Fruit fly (Drosophila melanogaster) whole organism, adult: Measurements from ENCODE around the gene SerRS-m.

Source experiments
- CG11617 ChIP-seq: fragments of 200-800 bp; sonication (Bioruptor generic); optimal IDR thresholded peaks from 2 replicates; lab custom pipeline; 2017; ENCODE audit warnings: mild to moderate bottlenecking, missing biosample characterization, missing genetic modification reagents, missing genetic modification characterization
- CG12768 ChIP-seq: fragments of 200-800 bp; sonication (Bioruptor generic); optimal IDR thresholded peaks from 2 replicates; lab custom pipeline; 2017; ENCODE audit warnings: missing biosample characterization, missing genetic modification characterization, mild to moderate bottlenecking, moderate library complexity, missing genetic modification reagents
- CG14711 ChIP-seq: fragments of 200-800 bp; sonication (Bioruptor generic); optimal IDR thresholded peaks from 2 replicates; lab custom pipeline; 2018; ENCODE audit warnings: missing biosample characterization, mild to moderate bottlenecking, missing genetic modification characterization, moderate library complexity
- CG1620 ChIP-seq: fragments of 200-800 bp; sonication (Bioruptor generic); optimal IDR thresholded peaks from 2 replicates; lab custom pipeline; 2016; ENCODE audit warnings: missing biosample characterization, missing genetic modification characterization
- CG33017 ChIP-seq: fragments of 200-800 bp; sonication (Bioruptor generic); optimal IDR thresholded peaks from 2 replicates; lab custom pipeline; 2018; ENCODE audit warnings: missing biosample characterization, mild to moderate bottlenecking, missing genetic modification characterization, moderate library complexity
- CG5204 ChIP-seq: fragments of 200-800 bp; sonication (Bioruptor generic); optimal IDR thresholded peaks from 2 replicates; lab custom pipeline; 2016; ENCODE audit warnings: missing biosample characterization, missing genetic modification characterization
- CG7045 ChIP-seq: fragments of 200-800 bp; sonication (Bioruptor generic); optimal IDR thresholded peaks from 2 replicates; lab custom pipeline; 2017; ENCODE audit warnings: missing biosample characterization, mild to moderate bottlenecking, missing genetic modification characterization
- CG7101 ChIP-seq: fragments of 200-800 bp; sonication (Bioruptor generic); optimal IDR thresholded peaks from 2 replicates; lab custom pipeline; 2018; ENCODE audit warnings: missing biosample characterization, mild to moderate bottlenecking, missing genetic modification characterization, moderate library complexity
- Clk ChIP-seq: fragments of 200-800 bp; sonication (Bioruptor generic); optimal IDR thresholded peaks from 2 replicates; lab custom pipeline; 2017; ENCODE audit warnings: missing biosample characterization, missing genetic modification characterization
- Crg-1 ChIP-seq: fragments of 200-800 bp; sonication (Bioruptor generic); optimal IDR thresholded peaks from 2 replicates; lab custom pipeline; 2016; ENCODE audit warnings: missing biosample characterization, missing genetic modification characterization
- Hr96 ChIP-seq: fragments of 200-800 bp; sonication (Bioruptor generic); optimal IDR thresholded peaks from 2 replicates; lab custom pipeline; 2016; ENCODE audit warnings: missing biosample characterization, missing genetic modification characterization
- Mnt ChIP-seq: fragments of 200-800 bp; sonication (Bioruptor generic); optimal IDR thresholded peaks from 2 replicates; lab custom pipeline; 2016; ENCODE audit warnings: missing biosample characterization, mild to moderate bottlenecking, missing genetic modification characterization
- bab1 ChIP-seq: fragments of 200-800 bp; sonication (Bioruptor generic); optimal IDR thresholded peaks from 3 replicates; lab custom pipeline; 2019; ENCODE audit warnings: missing biosample characterization, mild to moderate bottlenecking, missing genetic modification characterization, moderate library complexity
- cic ChIP-seq: fragments of 200-800 bp; sonication (Bioruptor generic); optimal IDR thresholded peaks from 2 replicates; lab custom pipeline; 2017; ENCODE audit warnings: missing biosample characterization, mild to moderate bottlenecking, missing genetic modification characterization, moderate library complexity
- cnc ChIP-seq, 2 experiments: fragments of >200 bp; optimal IDR thresholded peaks; 2 replicates each; lab custom pipeline; 2017
- kay ChIP-seq: fragments of 200-800 bp; sonication (Bioruptor generic); peaks from one replicate; lab custom pipeline; 2016; ENCODE audit warnings: missing biosample characterization, missing genetic modification characterization, borderline replicate concordance
- ovo ChIP-seq: fragments of 200-800 bp; sonication (Bioruptor generic); optimal IDR thresholded peaks from 2 replicates; lab custom pipeline; 2016; ENCODE audit warnings: missing biosample characterization, missing genetic modification characterization
- pad ChIP-seq: fragments of 200-800 bp; sonication (Bioruptor generic); optimal IDR thresholded peaks from 3 replicates; lab custom pipeline; 2017; ENCODE audit warnings: missing biosample characterization, missing genetic modification characterization, mild to moderate bottlenecking, moderate library complexity, missing genetic modification reagents
- tj ChIP-seq: fragments of 200-800 bp; sonication (Bioruptor generic); optimal IDR thresholded peaks from 3 replicates; lab custom pipeline; 2017; ENCODE audit warnings: missing biosample characterization, mild to moderate bottlenecking, missing genetic modification characterization, moderate library complexity
- toe ChIP-seq: fragments of 200-800 bp; sonication (Bioruptor generic); optimal IDR thresholded peaks from 2 replicates; lab custom pipeline; 2016; ENCODE audit warnings: missing biosample characterization, missing genetic modification characterization

The SerRS-m gene

dm6 chr3R:15320747-15321085 is 19.8 kb upstream of the SerRS-m start, which contains the start of gene ear:
TSS of gene ear (plus strand) at chr3R:15320756.
- TF ChIP-seq CG11617 (GFP tag; lab: Kevin White, UChicago) (no peak), cnc (optimal IDR thresholded peaks at IDR 0.05; lab: Kevin White, UChicago) (no peak), cic (no peak), Hr96 (GFP tag; lab: Kevin White, UChicago) (no peak), toe (GFP tag; lab: Kevin White, UChicago) (no peak), CG7101 (tag; lab: Kevin White, UChicago) (no peak), CG1620 (GFP tag; lab: Kevin White, UChicago) (no peak), tj (GFP tag; lab: Kevin White, UChicago) (no peak), bab1 (GFP tag; lab: Kevin White, UChicago) (no peak), CG33017 (no peak)

dm6 chr3R:15328083-15328779 is 12.2 kb upstream of the SerRS-m start, which contains the start of the genes CG6236 and ea:
TSS of gene CG6236 (minus strand) at chr3R:15328269.
TSS of gene ea (plus strand) at chr3R:15328729.
- TF ChIP-seq CG7045 (no peak), CG1620 (GFP tag; lab: Kevin White, UChicago) (no peak), CG12768 (GFP tag; lab: Kevin White, UChicago) (no peak), CG14711 (no peak), ovo (GFP tag; lab: Kevin White, UChicago) (peak; percentile 43), toe (GFP tag; lab: Kevin White, UChicago) (no peak)

dm6 chr3R:15330472-15330871 is 10.0 kb upstream of the SerRS-m start, which contains the start of gene mRpL9:
TSS of gene mRpL9 (plus strand) at chr3R:15330738.
- TF ChIP-seq tj (GFP tag; lab: Kevin White, UChicago): no peak
- no peak for TF ChIP-seq CG5204 (GFP tag; lab: Kevin White, UChicago)
- TF ChIP-seq bab1 (GFP tag; lab: Kevin White, UChicago): peak; percentile 30
- no peak for TF ChIP-seq CG33017
- peak; percentile 46 for TF ChIP-seq CG1620 (GFP tag; lab: Kevin White, UChicago)
- no peak for TF ChIP-seq toe (GFP tag; lab: Kevin White, UChicago)
- no peak for TF ChIP-seq cic
- no peak for TF ChIP-seq cnc (optimal IDR thresholded peaks at IDR 0.05; lab: Kevin White, UChicago)
- no peak for TF ChIP-seq CG7045
- peak; percentile 36 for TF ChIP-seq Mnt (GFP tag; lab: Kevin White, UChicago)
- TF ChIP-seq CG7101 (tag; lab: Kevin White, UChicago): peak; percentile 57
- no peak for TF ChIP-seq pad (GFP tag; lab: Kevin White, UChicago)
- TF ChIP-seq CG11617 (GFP tag; lab: Kevin White, UChicago): no peak
- no peak for TF ChIP-seq Hr96 (GFP tag; lab: Kevin White, UChicago)
- TF ChIP-seq kay: no peak
- no peak for TF ChIP-seq Crg-1
- TF ChIP-seq ovo (GFP tag; lab: Kevin White, UChicago): no peak
- TF ChIP-seq CG12768 (GFP tag; lab: Kevin White, UChicago): no peak
- no peak for TF ChIP-seq Clk (GFP tag; lab: Kevin White, UChicago)
- TF ChIP-seq CG14711: peak; percentile 43

dm6 chr3R:15332994-15333393 is 7.5 kb upstream of the SerRS-m start, which contains the start of the genes Fkbp39 and Cyfip:
TSS of gene Fkbp39 (minus strand) at chr3R:15333133.
TSS of gene Cyfip (plus strand) at chr3R:15333266.
- TF ChIP-seq cic: peak; percentile 51
- peak; percentile 60 for TF ChIP-seq Crg-1
- no peak for TF ChIP-seq ovo (GFP tag; lab: Kevin White, UChicago)
- peak; percentile 44 for TF ChIP-seq CG7101 (tag; lab: Kevin White, UChicago)
- peak; percentile 42 for TF ChIP-seq CG11617 (GFP tag; lab: Kevin White, UChicago)
- TF ChIP-seq toe (GFP tag; lab: Kevin White, UChicago): no peak
- TF ChIP-seq tj (GFP tag; lab: Kevin White, UChicago): no peak
- TF ChIP-seq CG5204 (GFP tag; lab: Kevin White, UChicago): no peak
- TF ChIP-seq CG12768 (GFP tag; lab: Kevin White, UChicago): no peak
- TF ChIP-seq CG33017: no peak
- peak; percentile 99 for TF ChIP-seq Mnt (GFP tag; lab: Kevin White, UChicago)
- peak; percentile 79 for TF ChIP-seq bab1 (GFP tag; lab: Kevin White, UChicago)
- TF ChIP-seq CG14711: peak; percentile 40
- TF ChIP-seq CG7045: no peak
- no peak for TF ChIP-seq Hr96 (GFP tag; lab: Kevin White, UChicago)
- no peak for TF ChIP-seq cnc (optimal IDR thresholded peaks at IDR 0.05; lab: Kevin White, UChicago)
- no peak for TF ChIP-seq Clk (GFP tag; lab: Kevin White, UChicago)
- peak; percentile 66 for TF ChIP-seq pad (GFP tag; lab: Kevin White, UChicago)
- TF ChIP-seq kay: no peak
- peak; percentile 65 for TF ChIP-seq CG1620 (GFP tag; lab: Kevin White, UChicago)

DNA sequence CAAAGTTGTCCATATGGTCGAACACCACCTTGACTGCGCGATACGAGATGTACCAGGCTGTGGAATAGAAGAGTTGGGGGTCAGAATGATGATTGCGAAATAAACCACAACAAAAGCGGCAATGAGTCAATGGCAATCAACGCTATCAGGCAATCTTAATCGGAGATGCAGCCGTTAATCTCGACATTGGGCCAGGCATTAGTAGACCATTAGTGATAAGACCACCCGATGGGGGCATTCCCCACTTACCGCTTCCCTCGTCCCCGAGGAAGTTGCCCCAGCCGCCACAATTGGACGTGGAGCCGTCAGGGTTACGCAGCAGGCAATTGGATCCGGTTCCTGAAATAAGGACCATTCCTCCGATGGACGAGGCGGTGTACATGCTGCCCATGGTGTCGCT is 1.4 kb upstream of the SerRS-m start:
- TF ChIP-seq Crg-1 (no peak), pad (GFP tag; lab: Kevin White, UChicago) (no peak), CG11617 (GFP tag; lab: Kevin White, UChicago) (no peak), CG14711 (no peak), tj (GFP tag; lab: Kevin White, UChicago) (no peak), CG12768 (GFP tag; lab: Kevin White, UChicago) (no peak), cic (no peak), ovo (GFP tag; lab: Kevin White, UChicago) (no peak), bab1 (GFP tag; lab: Kevin White, UChicago) (no peak), CG7101 (tag; lab: Kevin White, UChicago) (no peak), CG1620 (GFP tag; lab: Kevin White, UChicago) (no peak)

dm6 chr3R:15342432-15342925 is 2.0 kb downstream of the SerRS-m start:
- TF ChIP-seq tj (GFP tag; lab: Kevin White, UChicago) (peak; percentile 94), CG7101 (tag; lab: Kevin White, UChicago) (no peak), CG12768 (GFP tag; lab: Kevin White, UChicago) (peak; percentile 0), ovo (GFP tag; lab: Kevin White, UChicago) (no peak), cnc (optimal IDR thresholded peaks at IDR 0.05; lab: Kevin White, UChicago) (no peak), kay (no peak), Clk (GFP tag; lab: Kevin White, UChicago) (no peak), Crg-1 (no peak), CG7045 (peak; percentile 3)
